Fruit fly (Drosophila melanogaster) whole organism, embryonic: ENCODE data around the gene CG1640.

Experiments used
- Atf6 ChIP-seq: fragments of 200-800 bp; sonication (Bioruptor generic); IDR thresholded peaks from 2 replicates; pipeline ENCODE4 v1.3.6; 2022; ENCODE audit warnings: missing biosample characterization, missing genetic modification characterization
- C15 ChIP-seq: fragments of 200-800 bp; sonication (Bioruptor generic); IDR thresholded peaks from 3 replicates; pipeline ENCODE4 v1.3.6; 2022; ENCODE audit warnings: missing biosample characterization, missing genetic modification characterization
- CG10267 ChIP-seq: fragments of 200-800 bp; sonication (Bioruptor generic); optimal IDR thresholded peaks from 2 replicates; lab custom pipeline; 2018; ENCODE audit warnings: missing biosample characterization, mild to moderate bottlenecking, missing genetic modification characterization, moderate library complexity
- CG10321 ChIP-seq: fragments of 200-800 bp; sonication (Bioruptor generic); IDR thresholded peaks from 2 replicates; pipeline ENCODE4 v1.3.6; 2022; ENCODE audit warnings: missing biosample characterization, missing genetic modification characterization
- CG11456 ChIP-seq: fragments of 200-800 bp; sonication (Bioruptor generic); IDR thresholded peaks from 3 replicates; pipeline ENCODE4 v1.3.6; 2022; ENCODE audit warnings: missing biosample characterization, missing genetic modification characterization
- CG13287 ChIP-seq: fragments of 200-800 bp; sonication (Bioruptor generic); IDR thresholded peaks from 2 replicates; pipeline ENCODE4 v1.3.6; 2022; ENCODE audit warnings: missing biosample characterization, missing genetic modification characterization; ENCODE audit not compliant: partially characterized antibody
- CG13296 ChIP-seq: fragments of 200-800 bp; sonication (Bioruptor generic); optimal IDR thresholded peaks from 3 replicates; lab custom pipeline; 2018; ENCODE audit warnings: missing biosample characterization, mild to moderate bottlenecking, missing genetic modification characterization
- CG14014 ChIP-seq: fragments of 200-800 bp; sonication (Bioruptor generic); IDR thresholded peaks from 2 replicates; pipeline ENCODE4 v1.3.6; 2022; ENCODE audit warnings: missing biosample characterization, missing genetic modification characterization
- CG14441 ChIP-seq: fragments of 200-800 bp; sonication (Bioruptor generic); IDR thresholded peaks from 2 replicates; pipeline ENCODE4 v1.3.6; 2022; ENCODE audit warnings: missing biosample characterization, missing genetic modification characterization
- CG15073 ChIP-seq: fragments of 200-800 bp; sonication (Bioruptor generic); optimal IDR thresholded peaks from 2 replicates; lab custom pipeline; 2016; ENCODE audit warnings: missing biosample characterization, missing genetic modification characterization
- CG15269 ChIP-seq: fragments of 200-800 bp; sonication (Bioruptor generic); optimal IDR thresholded peaks from 2 replicates; lab custom pipeline; 2018; ENCODE audit warnings: missing biosample characterization, mild to moderate bottlenecking, missing genetic modification characterization, moderate library complexity
- CG17568 ChIP-seq: fragments of 200-800 bp; sonication (Bioruptor generic); optimal IDR thresholded peaks from 2 replicates; lab custom pipeline; 2018; ENCODE audit warnings: missing biosample characterization, mild to moderate bottlenecking, missing genetic modification characterization, moderate library complexity
- CG2875 ChIP-seq: fragments of 200-800 bp; sonication (Bioruptor generic); optimal IDR thresholded peaks from 2 replicates; lab custom pipeline; 2017; ENCODE audit warnings: missing biosample characterization, mild to moderate bottlenecking, missing genetic modification characterization, missing genetic modification reagents
- CG3281 ChIP-seq: fragments of 200-800 bp; sonication (Bioruptor generic); optimal IDR thresholded peaks from 3 replicates; lab custom pipeline; 2017; ENCODE audit warnings: missing biosample characterization, mild to moderate bottlenecking, missing genetic modification characterization
- CG3847 ChIP-seq: fragments of 200-800 bp; sonication (Bioruptor generic); IDR thresholded peaks from 2 replicates; pipeline ENCODE4 v1.3.6; 2022; ENCODE audit warnings: missing biosample characterization, missing genetic modification characterization
- CG4617 ChIP-seq: fragments of 200-800 bp; sonication (Bioruptor generic); optimal IDR thresholded peaks from 3 replicates; lab custom pipeline; 2016; ENCODE audit warnings: missing biosample characterization, missing genetic modification characterization, borderline replicate concordance
- CG6254 ChIP-seq: fragments of 200-800 bp; sonication (Bioruptor generic); optimal IDR thresholded peaks from 3 replicates; lab custom pipeline; 2017; ENCODE audit warnings: mild to moderate bottlenecking, missing biosample characterization, missing genetic modification reagents, missing genetic modification characterization
- CG6765 ChIP-seq: fragments of 200-800 bp; sonication (Bioruptor generic); optimal IDR thresholded peaks from 3 replicates; lab custom pipeline; 2017; ENCODE audit warnings: missing biosample characterization, mild to moderate bottlenecking, missing genetic modification characterization
- CG7745 ChIP-seq: fragments of 200-800 bp; sonication (Bioruptor generic); optimal IDR thresholded peaks from 2 replicates; lab custom pipeline; 2018; ENCODE audit warnings: missing biosample characterization, mild to moderate bottlenecking, missing genetic modification characterization, moderate library complexity
- Camta ChIP-seq: fragments of 200-800 bp; sonication (Bioruptor generic); optimal IDR thresholded peaks from 2 replicates; lab custom pipeline; 2016; ENCODE audit warnings: missing biosample characterization, missing genetic modification characterization
- D ChIP-seq, 2 experiments: fragments of 200-800 bp in 1 of 2; fragments of >200 bp in 1 of 2; sonication (Bioruptor generic) in 1 of 2; optimal IDR thresholded peaks; 2 replicates in 1 of 2; 3 replicates in 1 of 2; lab custom pipeline; 2017; ENCODE audit warnings: mild to moderate bottlenecking in 1 of 2, missing biosample characterization in 1 of 2, missing genetic modification characterization in 1 of 2, missing genetic modification reagents in 1 of 2
- Dad ChIP-seq: fragments of 200-800 bp; sonication (Bioruptor generic); optimal IDR thresholded peaks from 3 replicates; lab custom pipeline; 2016; ENCODE audit warnings: missing biosample characterization, missing genetic modification characterization
- Dip3 ChIP-seq: fragments of 200-800 bp; sonication (Bioruptor generic); optimal IDR thresholded peaks from 3 replicates; lab custom pipeline; 2016; ENCODE audit warnings: missing biosample characterization, missing genetic modification characterization
- Hmr ChIP-seq: fragments of 200-800 bp; sonication (Bioruptor generic); optimal IDR thresholded peaks from 3 replicates; lab custom pipeline; 2017; ENCODE audit warnings: mild to moderate bottlenecking, missing biosample characterization, missing genetic modification reagents, missing genetic modification characterization
- NC2α ChIP-seq: fragments of 200-800 bp; sonication (Bioruptor generic); optimal IDR thresholded peaks from 2 replicates; lab custom pipeline; 2016; ENCODE audit warnings: missing biosample characterization, missing genetic modification characterization
- Neu2 ChIP-seq: fragments of 200-800 bp; sonication (Bioruptor generic); optimal IDR thresholded peaks from 3 replicates; lab custom pipeline; 2016; ENCODE audit warnings: missing biosample characterization, missing genetic modification characterization, borderline replicate concordance
- Nf-YB ChIP-seq: fragments of 200-800 bp; sonication (Bioruptor generic); optimal IDR thresholded peaks from 3 replicates; lab custom pipeline; 2019; ENCODE audit warnings: missing biosample characterization, mild to moderate bottlenecking, missing genetic modification characterization, moderate library complexity
- Optix ChIP-seq: fragments of 200-800 bp; sonication (Bioruptor generic); IDR thresholded peaks from 3 replicates; pipeline ENCODE4 v1.3.6; 2022; ENCODE audit warnings: missing biosample characterization, missing genetic modification characterization
- PHDP ChIP-seq: fragments of 200-800 bp; sonication (Bioruptor generic); optimal IDR thresholded peaks from 3 replicates; lab custom pipeline; 2018; ENCODE audit warnings: missing biosample characterization, mild to moderate bottlenecking, missing genetic modification characterization, moderate library complexity
- Rfx ChIP-seq: fragments of 200-800 bp; sonication (Bioruptor generic); IDR thresholded peaks from 2 replicates; pipeline ENCODE4 v1.3.6; 2022; ENCODE audit warnings: missing biosample characterization, missing genetic modification characterization
- Rx ChIP-seq: fragments of 200-800 bp; sonication (Bioruptor generic); IDR thresholded peaks from 2 replicates; pipeline ENCODE4 v1.3.6; 2022; ENCODE audit warnings: missing biosample characterization, missing genetic modification characterization
- Xbp1 ChIP-seq: fragments of 200-800 bp; sonication (Bioruptor generic); optimal IDR thresholded peaks from 3 replicates; lab custom pipeline; 2016; ENCODE audit warnings: missing biosample characterization, mild to moderate bottlenecking, missing genetic modification characterization
- abd-A ChIP-seq: fragments of 200-800 bp; sonication (Bioruptor generic); optimal IDR thresholded peaks from 3 replicates; lab custom pipeline; 2019; ENCODE audit warnings: missing biosample characterization, mild to moderate bottlenecking, missing genetic modification characterization, moderate library complexity
- btn ChIP-seq: fragments of 200-800 bp; sonication (Bioruptor generic); optimal IDR thresholded peaks from 2 replicates; lab custom pipeline; 2016; ENCODE audit warnings: missing biosample characterization, missing genetic modification characterization
- caup ChIP-seq: fragments of 200-800 bp; sonication (Bioruptor generic); optimal IDR thresholded peaks from 3 replicates; lab custom pipeline; 2017; ENCODE audit warnings: missing biosample characterization, mild to moderate bottlenecking, missing genetic modification characterization, moderate library complexity; ENCODE audit not compliant: severe bottlenecking
- chinmo ChIP-seq: fragments of 200-800 bp; sonication (Bioruptor generic); IDR thresholded peaks from 4 replicates; pipeline ENCODE4 v1.3.6; 2022; ENCODE audit warnings: missing biosample characterization, missing genetic modification characterization; ENCODE audit not compliant: partially characterized antibody
- corto ChIP-seq: fragments of 200-800 bp; sonication (Bioruptor generic); optimal IDR thresholded peaks from 2 replicates; lab custom pipeline; 2016; ENCODE audit warnings: missing biosample characterization, mild to moderate bottlenecking, missing genetic modification characterization, moderate library complexity
- crol ChIP-seq: fragments of 200-800 bp; sonication (Bioruptor generic); IDR thresholded peaks from 2 replicates; pipeline ENCODE4 v1.3.6; 2022; ENCODE audit warnings: missing biosample characterization, missing genetic modification characterization
- ems ChIP-seq: fragments of 200-800 bp; sonication (Bioruptor generic); optimal IDR thresholded peaks from 3 replicates; lab custom pipeline; 2016; ENCODE audit warnings: missing biosample characterization, missing genetic modification characterization
- gce ChIP-seq: fragments of 200-800 bp; sonication (Bioruptor generic); IDR thresholded peaks from 3 replicates; pipeline ENCODE4 v1.3.6; 2022; ENCODE audit warnings: missing biosample characterization, missing genetic modification characterization
- kni ChIP-seq: fragments of 200-800 bp; sonication (Bioruptor generic); optimal IDR thresholded peaks from 3 replicates; lab custom pipeline; 2017; ENCODE audit warnings: mild to moderate bottlenecking, missing biosample characterization, missing genetic modification reagents, missing genetic modification characterization
- lab ChIP-seq: fragments of 200-800 bp; sonication (Bioruptor generic); optimal IDR thresholded peaks from 3 replicates; lab custom pipeline; 2017; ENCODE audit warnings: missing biosample characterization, missing genetic modification characterization, mild to moderate bottlenecking, moderate library complexity, missing genetic modification reagents
- lmd ChIP-seq: fragments of 200-800 bp; sonication (Bioruptor generic); IDR thresholded peaks from 2 replicates; pipeline ENCODE4 v1.3.6; 2022; ENCODE audit warnings: missing biosample characterization, missing genetic modification characterization
- nom ChIP-seq: fragments of 200-800 bp; sonication (Bioruptor generic); optimal IDR thresholded peaks from 2 replicates; lab custom pipeline; 2017; ENCODE audit warnings: missing biosample characterization, missing genetic modification characterization, mild to moderate bottlenecking, moderate library complexity, missing genetic modification reagents
- pan ChIP-seq, 4 experiments: fragments of >200 bp in 3 of 4; fragments of 200-800 bp in 1 of 4; sonication (Bioruptor generic) in 1 of 4; optimal IDR thresholded peaks in 3 of 4; IDR thresholded peaks in 1 of 4; 2 replicates each; pipeline versions ENCODE4 v1.3.6 to Lab custom; 2017 to 2022; ENCODE audit warnings: missing biosample characterization in 2 of 4, missing genetic modification characterization in 2 of 4, mixed read lengths in 1 of 4
- psq ChIP-seq: fragments of 200-800 bp; sonication (Bioruptor generic); optimal IDR thresholded peaks from 2 replicates; lab custom pipeline; 2017; ENCODE audit warnings: missing biosample characterization, missing genetic modification characterization
- sd ChIP-seq: fragments of 200-800 bp; sonication (Bioruptor generic); optimal IDR thresholded peaks from 3 replicates; lab custom pipeline; 2018; ENCODE audit warnings: missing biosample characterization, mild to moderate bottlenecking, missing genetic modification characterization, moderate library complexity
- sens ChIP-seq: fragments of 200-800 bp; sonication (Bioruptor generic); peaks from one replicate; lab custom pipeline; 2016; ENCODE audit warnings: missing biosample characterization, missing genetic modification characterization
- zfh2 ChIP-seq: fragments of 200-800 bp; sonication (Bioruptor generic); optimal IDR thresholded peaks from 2 replicates; lab custom pipeline; 2016; ENCODE audit warnings: missing biosample characterization, missing genetic modification characterization

The CG1640 gene

DNA sequence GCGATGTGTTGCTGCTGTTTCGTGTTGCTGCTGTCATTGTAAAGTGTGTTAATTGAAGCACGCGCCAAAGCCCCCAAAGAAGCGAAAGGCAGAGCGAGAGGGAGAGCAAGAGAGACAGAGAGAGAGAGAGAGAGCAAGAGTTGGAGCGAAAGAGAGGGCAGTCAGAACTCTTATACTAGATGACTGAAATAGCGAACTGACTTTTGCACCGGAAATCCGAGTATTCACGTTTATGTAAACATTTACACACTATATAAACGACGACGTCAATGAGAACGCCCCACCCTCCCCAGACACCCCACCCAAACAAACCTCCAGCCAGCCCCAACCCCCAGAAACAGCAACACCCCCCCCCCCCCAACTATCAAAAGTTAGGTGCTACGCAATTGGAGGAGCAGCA lies 48.0 kb upstream of the CG1640 start:
- TF ChIP-seq CG4617 (no peak), lmd (no peak), Atf6 (GFP tag; lab: Robert Waterston, UW) (0 out of 2 replicates have a peak, but pooled peaks have one; percentile 10), Neu2 (GFP tag; lab: Kevin White, UChicago) (no peak), Hmr (peak; percentile 47), CG10267 (tag; lab: Kevin White, UChicago) (no peak), CG14014 (GFP tag; lab: Robert Waterston, UW) (0 out of 2 replicates have a peak, but pooled peaks have one; percentile 5), CG3281 (GFP tag; lab: Kevin White, UChicago) (peak; percentile 35), CG13287 (GFP tag; lab: Robert Waterston, UW) (0 out of 2 replicates have a peak, but pooled peaks have one; percentile 12), chinmo (GFP tag; lab: Robert Waterston, UW) (0 out of 4 replicates have a peak, but pooled peaks have one; percentile 64), CG15269 (tag; lab: Kevin White, UChicago) (no peak), btn (GFP tag; lab: Kevin White, UChicago) (no peak), nom (GFP tag; lab: Kevin White, UChicago) (peak; percentile 19), C15 (GFP tag; lab: Robert Waterston, UW) (no peak), kni (no peak), Dip3 (GFP tag; lab: Kevin White, UChicago) (no peak), PHDP (tag; lab: Kevin White, UChicago) (peak; percentile 0), abd-A (tag; lab: Kevin White, UChicago) (peak; percentile 25), CG10321 (GFP tag; lab: Robert Waterston, UW) (peak; percentile 48; the same call in 1 of the 2 replicates), D (optimal IDR thresholded peaks at IDR 0.05; lab: Kevin White, UChicago) (no peak), D (GFP tag; optimal IDR thresholded peaks at IDR 0.05; lab: Kevin White, UChicago) (no peak), lab (GFP tag; lab: Kevin White, UChicago) (peak; percentile 70), Xbp1 (GFP tag; lab: Kevin White, UChicago) (no peak), CG6254 (GFP tag; lab: Kevin White, UChicago) (no peak), CG6765 (GFP tag; lab: Kevin White, UChicago) (peak; percentile 70), CG7745 (tag; lab: Kevin White, UChicago) (no peak), Dad (no peak), sd (tag; lab: Kevin White, UChicago) (peak; percentile 17), Rx (GFP tag; lab: Robert Waterston, UW) (no peak), CG2875 (GFP tag; lab: Kevin White, UChicago) (no peak), ems (GFP tag; lab: Kevin White, UChicago) (no peak), corto (no peak), gce (no peak), NC2α (GFP tag; lab: Kevin White, UChicago) (no peak), caup (GFP tag; lab: Kevin White, UChicago) (peak; percentile 25), CG14441 (GFP tag; lab: Robert Waterston, UW) (no peak), CG15073 (GFP tag; lab: Kevin White, UChicago) (no peak), Optix (GFP tag; lab: Robert Waterston, UW) (peak; percentile 10; the same call in 1 of the 3 replicates), sens (GFP tag; lab: Kevin White, UChicago) (no peak), zfh2 (GFP tag; lab: Kevin White, UChicago) (no peak), Rfx (GFP tag; lab: Robert Waterston, UW) (peak; percentile 38; the same call in 1 of the 2 replicates), Camta (GFP tag; lab: Kevin White, UChicago) (no peak), CG17568 (GFP tag; lab: Kevin White, UChicago) (peak; percentile 24), pan (optimal IDR thresholded peaks at IDR 0.05; lab: Kevin White, UChicago) (no peak), pan (GFP tag; optimal IDR thresholded peaks at IDR 0.05 in 1 of 2, IDR thresholded peaks at IDR 0.05 in 1 of 2) (no peak), CG11456 (GFP tag; lab: Robert Waterston, UW) (no peak), Nf-YB (GFP tag; lab: Kevin White, UChicago) (no peak), CG3847 (GFP tag; lab: Robert Waterston, UW) (no peak), crol (GFP tag; lab: Robert Waterston, UW) (peak; percentile 67), CG13296 (GFP tag; lab: Kevin White, UChicago) (peak; percentile 33), psq (GFP tag; lab: Kevin White, UChicago) (no peak)
